Fruit fly (Drosophila melanogaster): ENCODE results near the gene Cox11.

Cox11 gene

dm6 chr2L:5523848-5524473, 2.8 kb upstream of the Cox11 start, which contains the start of the genes Vps52 and Elp4 (continued):
- TF ChIP-seq dati (GFP tag; IDR thresholded peaks at IDR 0.05) (no peak), Hmr (GFP tag; optimal IDR thresholded peaks at IDR 0.05) (no peak), pfk (GFP tag; optimal IDR thresholded peaks at IDR 0.05) (no peak), CG7928 (GFP tag; optimal IDR thresholded peaks at IDR 0.05) (no peak), Chrac-16 (GFP tag; optimal IDR thresholded peaks at IDR 0.05) (peak; percentile 70), Mrtf (GFP tag; IDR thresholded peaks at IDR 0.05) (no peak; the same call in 2 of the 3 replicates), CG31441 (GFP tag; IDR thresholded peaks at IDR 0.05) (no peak; the same call in 1 of the 2 replicates), row (GFP tag; IDR thresholded peaks at IDR 0.05) (peak; percentile 85), bsh (GFP tag; optimal IDR thresholded peaks at IDR 0.05) (peak in 1 of 2 experiments; percentile 72), Elba2 (GFP tag; optimal IDR thresholded peaks at IDR 0.05) (peak; percentile 42), gce (GFP tag; IDR thresholded peaks at IDR 0.05) (no peak), hb (GFP tag; IDR thresholded peaks at IDR 0.05; ENCODE audit: partially characterized antibody) (peak; percentile 83), lilli (GFP tag; optimal IDR thresholded peaks at IDR 0.05) (peak; percentile 79), sisA (GFP tag; IDR thresholded peaks at IDR 0.05) (peak; percentile 34; the same call in 1 of the 2 replicates), CG2678 (tag; optimal IDR thresholded peaks at IDR 0.05) (no peak), Hsf (GFP tag; optimal IDR thresholded peaks at IDR 0.05) (peak; percentile 73), CG18619 (GFP tag; optimal IDR thresholded peaks at IDR 0.05) (peak; percentile 67), ap (GFP tag; IDR thresholded peaks at IDR 0.05) (peak; percentile 19; the same call in 1 of the 2 replicates), CG1024 (GFP tag; IDR thresholded peaks at IDR 0.05) (peak; percentile 41; the same call in 1 of the 2 replicates), CG31388 (GFP tag; optimal IDR thresholded peaks at IDR 0.05) (peak; percentile 37), ab (GFP tag; optimal IDR thresholded peaks at IDR 0.05) (no peak), Asciz (GFP tag; optimal IDR thresholded peaks at IDR 0.05) (no peak), gsb (GFP tag; IDR thresholded peaks at IDR 0.05) (no peak), CG30020 (tag; optimal IDR thresholded peaks at IDR 0.05) (peak; percentile 82), Dad (GFP tag; optimal IDR thresholded peaks at IDR 0.05) (peak; percentile 10), lola (GFP tag; optimal IDR thresholded peaks at IDR 0.05) (peak in 1 of 3 experiments; percentile 81), CG9609 (GFP tag; optimal IDR thresholded peaks at IDR 0.05) (peak; percentile 50), sens-2 (GFP tag; IDR thresholded peaks at IDR 0.05) (no peak), insv (GFP tag; optimal IDR thresholded peaks at IDR 0.05) (peak in 1 of 2 experiments; percentile 51), kni (GFP tag; optimal IDR thresholded peaks at IDR 0.05) (no peak), CG1792 (GFP tag; optimal IDR thresholded peaks at IDR 0.05) (peak; percentile 8), Dip3 (GFP tag; optimal IDR thresholded peaks at IDR 0.05) (peak; percentile 47), CG10543 (GFP tag; optimal IDR thresholded peaks at IDR 0.05) (peak; percentile 63), CG11456 (GFP tag; IDR thresholded peaks at IDR 0.05) (peak; percentile 74; the same call in 2 of the 3 replicates), chn (GFP tag; optimal IDR thresholded peaks at IDR 0.05) (peak; percentile 40), CG17361 (GFP tag; IDR thresholded peaks at IDR 0.05) (peak; percentile 93), CG12659 (GFP tag; optimal IDR thresholded peaks at IDR 0.05) (peak; percentile 89), Bteb2 (GFP tag; optimal IDR thresholded peaks at IDR 0.05) (peak; percentile 68), CG4328 (GFP tag; optimal IDR thresholded peaks at IDR 0.05) (peak; percentile 76), CG4424 (GFP tag; optimal IDR thresholded peaks at IDR 0.05) (peak; percentile 77), gcm2 (GFP tag; optimal IDR thresholded peaks at IDR 0.05) (no peak), CG18476 (GFP tag; optimal IDR thresholded peaks at IDR 0.05) (no peak), CG17912 (GFP tag; optimal IDR thresholded peaks at IDR 0.05) (peak; percentile 5), Oli (tag; optimal IDR thresholded peaks at IDR 0.05) (peak; percentile 70), da (GFP tag; optimal IDR thresholded peaks at IDR 0.05) (no peak), CG8281 (tag; optimal IDR thresholded peaks at IDR 0.05) (no peak), CG32772 (GFP tag; IDR thresholded peaks at IDR 0.05) (peak; percentile 66), Sox100B (GFP tag; optimal IDR thresholded peaks at IDR 0.05) (no peak), HLH3B (GFP tag; IDR thresholded peaks at IDR 0.05) (peak; percentile 29; the same call in 1 of the 2 replicates), CG17829 (tag; optimal IDR thresholded peaks at IDR 0.05) (peak; percentile 80)

Data from whole organism, embryonic.